Worm (Caenorhabditis elegans): ENCODE results near the gene nhr-11.
A peak's percentile ranks its signal among the peaks of the same experiment; 100 is the strongest.

ce11 chrIV:9092011-9092410 lies 22.2 kb downstream of the nhr-11 start:
- TF ChIP-seq nhr-77 (tag; optimal IDR thresholded peaks at IDR 0.05): no peak
- TF ChIP-seq xbp-1 (tag; optimal IDR thresholded peaks at IDR 0.05): no peak
- no peak for TF ChIP-seq ztf-11 (tag; optimal IDR thresholded peaks at IDR 0.05)
- TF ChIP-seq mep-1 (tag; optimal IDR thresholded peaks at IDR 0.05): peak; percentile 1
- no peak for TF ChIP-seq blmp-1 (tag; optimal IDR thresholded peaks at IDR 0.05)
- TF ChIP-seq sox-4 (tag; optimal IDR thresholded peaks at IDR 0.05): no peak
- TF ChIP-seq dpl-1 (GFP tag; optimal IDR thresholded peaks at IDR 0.05): peak in 1 of 3 experiments; percentile 7
- no peak for TF ChIP-seq nhr-76 (tag; optimal IDR thresholded peaks at IDR 0.05)
- TF ChIP-seq pax-3 (tag; optimal IDR thresholded peaks at IDR 0.05): no peak
- TF ChIP-seq C16A3.4 (tag; optimal IDR thresholded peaks at IDR 0.05): no peak
- TF ChIP-seq nhr-237 (tag; optimal IDR thresholded peaks at IDR 0.05): no peak
